Fruit fly (Drosophila melanogaster): ENCODE results near the gene Tmf.
A peak's percentile ranks its signal among the peaks of the same experiment; 100 is the strongest.

Tmf gene

dm6 chrX:6863289-6863938, 19.3 kb downstream of the Tmf start, which contains the start of gene CG43736 (continued):
- peak; percentile 97 for TF ChIP-seq PHDP (tag; optimal IDR thresholded peaks at IDR 0.05)
- TF ChIP-seq CG4282 (GFP tag; optimal IDR thresholded peaks at IDR 0.05) = peak; percentile 53
- TF ChIP-seq CG9437 (GFP tag; optimal IDR thresholded peaks at IDR 0.05) = peak; percentile 92
- TF ChIP-seq nau (GFP tag; optimal IDR thresholded peaks at IDR 0.05) = peak; percentile 95
- peak; percentile 76 for TF ChIP-seq CG33213 (GFP tag; optimal IDR thresholded peaks at IDR 0.05)
- peak; percentile 83 for TF ChIP-seq Oaz (GFP tag; IDR thresholded peaks at IDR 0.05)
- TF ChIP-seq insv (GFP tag; optimal IDR thresholded peaks at IDR 0.05) = peak in 1 of 2 experiments; percentile 67
- no peak for TF ChIP-seq psq (GFP tag; optimal IDR thresholded peaks at IDR 0.05)
- TF ChIP-seq CG1603 (tag; optimal IDR thresholded peaks at IDR 0.05) = peak; percentile 92
- peak; percentile 48 for TF ChIP-seq bigmax (GFP tag; optimal IDR thresholded peaks at IDR 0.05)
- TF ChIP-seq CG12659 (GFP tag; optimal IDR thresholded peaks at IDR 0.05) = peak; percentile 97
- peak; percentile 88 for TF ChIP-seq CHES-1-like (GFP tag; optimal IDR thresholded peaks at IDR 0.05)
- peak; percentile 96 for TF ChIP-seq unpg (GFP tag; optimal IDR thresholded peaks at IDR 0.05)
- no peak for TF ChIP-seq CG13287 (GFP tag; IDR thresholded peaks at IDR 0.05; ENCODE audit: partially characterized antibody)
- peak; percentile 91 for TF ChIP-seq pum (GFP tag; optimal IDR thresholded peaks at IDR 0.05)
- TF ChIP-seq Ets65A (GFP tag) = peak; percentile 98
- TF ChIP-seq Dbx (GFP tag; IDR thresholded peaks at IDR 0.05) = peak; percentile 87
- TF ChIP-seq CG14667 (GFP tag; IDR thresholded peaks at IDR 0.05) = peak; percentile 76
- TF ChIP-seq CG6854 (GFP tag; optimal IDR thresholded peaks at IDR 0.05) = peak; percentile 94
- no peak for TF ChIP-seq hth (optimal IDR thresholded peaks at IDR 0.05)
- TF ChIP-seq Trl (optimal IDR thresholded peaks at IDR 0.05) = no peak
- peak; percentile 92 for TF ChIP-seq Trl (GFP tag; optimal IDR thresholded peaks at IDR 0.05)
- peak in 1 of 2 experiments; percentile 98 for TF ChIP-seq eve (GFP tag; optimal IDR thresholded peaks at IDR 0.05)
- no peak for TF ChIP-seq dati (GFP tag; IDR thresholded peaks at IDR 0.05)
- peak; percentile 32 for TF ChIP-seq CG14965 (GFP tag; optimal IDR thresholded peaks at IDR 0.05; ENCODE audit: borderline replicate concordance)
- no peak for TF ChIP-seq Tbp (GFP tag; optimal IDR thresholded peaks at IDR 0.05)
- TF ChIP-seq repo (GFP tag; optimal IDR thresholded peaks at IDR 0.05) = peak; percentile 84
- peak; percentile 60 for TF ChIP-seq Sry-δ (GFP tag; optimal IDR thresholded peaks at IDR 0.05)
- TF ChIP-seq Fer2 (tag; optimal IDR thresholded peaks at IDR 0.05) = peak; percentile 92
- TF ChIP-seq her (GFP tag; optimal IDR thresholded peaks at IDR 0.05) = peak; percentile 86
- TF ChIP-seq Sox102F (GFP tag; optimal IDR thresholded peaks at IDR 0.05) = peak; percentile 98
- TF ChIP-seq fu2 (GFP tag; optimal IDR thresholded peaks at IDR 0.05) = peak; percentile 89
- peak; percentile 82 for TF ChIP-seq CG32767 (GFP tag; IDR thresholded peaks at IDR 0.05)
- peak; percentile 84 for TF ChIP-seq al (GFP tag; IDR thresholded peaks at IDR 0.05)
- TF ChIP-seq h (optimal IDR thresholded peaks at IDR 0.05) = no peak
- peak; percentile 96 for TF ChIP-seq Abd-B (GFP tag; optimal IDR thresholded peaks at IDR 0.05)
- TF ChIP-seq cwo (GFP tag; optimal IDR thresholded peaks at IDR 0.05) = peak; percentile 93
- TF ChIP-seq ara (GFP tag; IDR thresholded peaks at IDR 0.05) = peak; percentile 85
- TF ChIP-seq CG8765 (GFP tag; IDR thresholded peaks at IDR 0.05) = peak; percentile 41; the same call in 1 of the 2 replicates
- peak; percentile 79 for TF ChIP-seq exex (tag; optimal IDR thresholded peaks at IDR 0.05)
- TF ChIP-seq tap (tag; optimal IDR thresholded peaks at IDR 0.05) = peak; percentile 98
- TF ChIP-seq CG18476 (GFP tag; optimal IDR thresholded peaks at IDR 0.05) = peak; percentile 93
- TF ChIP-seq Jarid2 (GFP tag; optimal IDR thresholded peaks at IDR 0.05) = peak; percentile 83
- peak; percentile 90 for TF ChIP-seq CG8281 (tag; optimal IDR thresholded peaks at IDR 0.05)
- TF ChIP-seq ssp (GFP tag; IDR thresholded peaks at IDR 0.05) = peak; percentile 69
- TF ChIP-seq CG16813 (GFP tag; IDR thresholded peaks at IDR 0.05; ENCODE audit: partially characterized antibody) = no peak
- peak; percentile 91 for TF ChIP-seq CG12155 (GFP tag; optimal IDR thresholded peaks at IDR 0.05)
- peak; percentile 91 for TF ChIP-seq Atf6 (GFP tag; IDR thresholded peaks at IDR 0.05)
- peak; percentile 68; the same call in 1 of the 2 replicates for TF ChIP-seq NFAT (GFP tag; IDR thresholded peaks at IDR 0.05)
- TF ChIP-seq sisA (GFP tag; IDR thresholded peaks at IDR 0.05) = peak; percentile 90
- TF ChIP-seq CG6254 (GFP tag; optimal IDR thresholded peaks at IDR 0.05) = peak; percentile 82

Data from whole organism, embryonic.